Worm (Caenorhabditis elegans) whole organism, young adult: ENCODE results near the gene M176.10.

Experiments used
- attf-3 ChIP-seq: fragments of 200-800 bp; sonication (Bioruptor generic); conservative IDR thresholded peaks from 2 replicates; pipeline ENCODE4 v1.3.6; 2022; ENCODE audit warnings: missing genetic modification reagents, missing genetic modification characterization, missing compliant biosample characterization
- ceh-79 ChIP-seq: sonication (generic microtip); optimal IDR thresholded peaks from 2 replicates; lab custom pipeline; 2017; ENCODE audit warnings: mild to moderate bottlenecking, missing genetic modification characterization, missing compliant biosample characterization
- madf-10 ChIP-seq: sonication (generic microtip); optimal IDR thresholded peaks from 2 replicates; lab custom pipeline; 2016; ENCODE audit warnings: mild to moderate bottlenecking, missing genetic modification characterization, missing compliant biosample characterization
- snpc-3.4 ChIP-seq: sonication (generic microtip); optimal IDR thresholded peaks from 2 replicates; lab custom pipeline; 2017; ENCODE audit warnings: missing genetic modification characterization, mild to moderate bottlenecking, missing compliant biosample characterization, antibody characterized with exemption, moderate library complexity, missing genotype, missing genetic modification reagents
- unc-62 ChIP-seq: fragments of 150-350 bp; optimal IDR thresholded peaks from 2 replicates; lab custom pipeline; 2014; ENCODE audit warnings: missing biosample characterization, missing genetic modification reagents, missing genetic modification characterization
- ztf-25 ChIP-seq: fragments of 200-800 bp; sonication (Bioruptor generic); IDR thresholded peaks from 2 replicates; pipeline ENCODE4 v1.3.6; 2022; ENCODE audit warnings: missing genetic modification reagents, missing genetic modification characterization, missing compliant biosample characterization
- ztf-28 ChIP-seq: fragments of 200-800 bp; sonication (Bioruptor generic); IDR thresholded peaks from 2 replicates; pipeline ENCODE4 v1.3.6; 2022; ENCODE audit warnings: missing genetic modification reagents, missing genetic modification characterization, missing compliant biosample characterization

ce11 chrII:9433609-9434008, 7.6 kb upstream of the M176.10 start, which contains the start of gene kin-15:
- no peak for TF ChIP-seq madf-10 (tag; lab: Kevin White, UChicago)
- no peak for TF ChIP-seq ztf-25 (GFP tag; lab: Robert Waterston, UW)
- no peak for TF ChIP-seq ceh-79 (tag; lab: Kevin White, UChicago)
- no peak for TF ChIP-seq ztf-28 (GFP tag; lab: Robert Waterston, UW)
- TF ChIP-seq snpc-3.4: no peak
- no peak for TF ChIP-seq unc-62 (GFP tag; lab: Kevin White, UChicago)
- TF ChIP-seq attf-3 (GFP tag; lab: Robert Waterston, UW): no peak
